Fruit fly (Drosophila melanogaster): ENCODE data around the gene RpS13.

Gene RpS13

DNA sequence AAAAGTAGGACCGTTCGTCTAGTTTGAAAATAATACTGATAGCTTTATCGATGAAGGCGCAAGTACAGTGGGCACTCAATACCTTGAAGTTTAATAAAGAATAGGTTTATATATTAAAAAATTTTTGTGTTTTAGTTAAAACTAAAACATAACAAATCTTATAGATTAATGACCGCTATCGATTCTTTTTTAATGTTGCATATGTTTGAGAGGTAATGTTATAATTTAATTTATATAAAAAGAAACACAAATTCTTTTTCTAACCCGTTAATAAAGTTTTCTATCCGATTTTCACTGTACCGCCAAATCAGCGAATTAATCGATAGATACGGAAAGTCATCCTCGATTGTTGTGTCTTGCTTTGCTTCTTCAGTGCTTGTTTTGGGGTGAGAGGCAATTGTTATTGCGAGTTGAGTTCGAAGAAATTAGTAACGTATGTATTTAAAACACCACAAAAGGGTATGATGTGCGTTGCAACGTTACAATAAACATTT, 19.7 kb upstream of the RpS13 start, which contains the start of the genes Dad1 and CG13384 (continued):
- TF ChIP-seq CG5953 (GFP tag; IDR thresholded peaks at IDR 0.05), result peak; percentile 58; the same call in 1 of the 2 replicates
- TF ChIP-seq CG15514 (GFP tag; optimal IDR thresholded peaks at IDR 0.05), result peak; percentile 89
- peak; percentile 82 for TF ChIP-seq CG17612 (GFP tag; IDR thresholded peaks at IDR 0.05)
- TF ChIP-seq CG3838 (GFP tag; optimal IDR thresholded peaks at IDR 0.05), result peak; percentile 60
- TF ChIP-seq CG12942 (GFP tag; optimal IDR thresholded peaks at IDR 0.05), result peak; percentile 86
- no peak for TF ChIP-seq h (optimal IDR thresholded peaks at IDR 0.05)
- peak; percentile 59 for TF ChIP-seq CG7786 (GFP tag; optimal IDR thresholded peaks at IDR 0.05)
- TF ChIP-seq fd3F (GFP tag; optimal IDR thresholded peaks at IDR 0.05), result peak; percentile 92
- no peak for TF ChIP-seq CG9609 (GFP tag; optimal IDR thresholded peaks at IDR 0.05)
- TF ChIP-seq CG7271 (tag; optimal IDR thresholded peaks at IDR 0.05), result peak; percentile 82
- TF ChIP-seq toy (GFP tag; IDR thresholded peaks at IDR 0.05), result peak; percentile 81
- peak; percentile 91 for TF ChIP-seq Nf-YC (tag; optimal IDR thresholded peaks at IDR 0.05)
- TF ChIP-seq Oli (tag; optimal IDR thresholded peaks at IDR 0.05), result peak; percentile 91
- peak; percentile 62 for TF ChIP-seq wor (GFP tag; IDR thresholded peaks at IDR 0.05)
- peak; percentile 53; the same call in 1 of the 2 replicates for TF ChIP-seq sim (GFP tag; IDR thresholded peaks at IDR 0.05)
- peak; percentile 90 for TF ChIP-seq cwo (GFP tag; optimal IDR thresholded peaks at IDR 0.05)
- TF ChIP-seq CG9727 (GFP tag; optimal IDR thresholded peaks at IDR 0.05), result peak; percentile 93
- peak; percentile 68 for TF ChIP-seq BEAF-32 (GFP tag; optimal IDR thresholded peaks at IDR 0.05)
- TF ChIP-seq CG8924 (tag; optimal IDR thresholded peaks at IDR 0.05), result peak; percentile 97
- TF ChIP-seq repo (GFP tag; optimal IDR thresholded peaks at IDR 0.05), result no peak
- peak; percentile 44 for TF ChIP-seq CG13624 (GFP tag; optimal IDR thresholded peaks at IDR 0.05)
- peak; percentile 94 for TF ChIP-seq CG9215 (GFP tag; IDR thresholded peaks at IDR 0.05)
- TF ChIP-seq lilli (GFP tag; optimal IDR thresholded peaks at IDR 0.05), result peak; percentile 91
- TF ChIP-seq crol (GFP tag; IDR thresholded peaks at IDR 0.05), result peak; percentile 14; the same call in 1 of the 2 replicates
- TF ChIP-seq Mad (GFP tag; optimal IDR thresholded peaks at IDR 0.05), result peak; percentile 67
- TF ChIP-seq jumu (GFP tag; optimal IDR thresholded peaks at IDR 0.05), result no peak
- TF ChIP-seq dm (GFP tag; optimal IDR thresholded peaks at IDR 0.05), result peak; percentile 36
- peak; percentile 45 for TF ChIP-seq tup (GFP tag; optimal IDR thresholded peaks at IDR 0.05)
- peak; percentile 44 for TF ChIP-seq Sry-β (GFP tag; optimal IDR thresholded peaks at IDR 0.05)
- TF ChIP-seq sr (GFP tag; IDR thresholded peaks at IDR 0.05), result no peak
- peak; percentile 94 for TF ChIP-seq CG6689 (GFP tag; IDR thresholded peaks at IDR 0.05)
- peak; percentile 78 for TF ChIP-seq gsb (GFP tag; IDR thresholded peaks at IDR 0.05)
- TF ChIP-seq CG17568 (GFP tag; optimal IDR thresholded peaks at IDR 0.05), result peak; percentile 76
- peak; percentile 65; the same call in 1 of the 2 replicates for TF ChIP-seq MBD-R2 (GFP tag; IDR thresholded peaks at IDR 0.05)
- TF ChIP-seq Atf6 (GFP tag; IDR thresholded peaks at IDR 0.05), result peak; percentile 93
- peak; percentile 83 for TF ChIP-seq Taf1 (GFP tag; IDR thresholded peaks at IDR 0.05)
- peak; percentile 87 for TF ChIP-seq CG10366 (GFP tag; IDR thresholded peaks at IDR 0.05)
- peak; percentile 95 for TF ChIP-seq CG10543 (GFP tag; optimal IDR thresholded peaks at IDR 0.05)
- peak; percentile 93 for TF ChIP-seq gcm (GFP tag; optimal IDR thresholded peaks at IDR 0.05)
- TF ChIP-seq Hr78 (GFP tag; optimal IDR thresholded peaks at IDR 0.05), result peak in 1 of 2 experiments; percentile 37
- peak; percentile 83 for TF ChIP-seq CG4820 (GFP tag; optimal IDR thresholded peaks at IDR 0.05)
- peak; percentile 96 for TF ChIP-seq CG17829 (tag; optimal IDR thresholded peaks at IDR 0.05)
- peak; percentile 79 for TF ChIP-seq HHEX (GFP tag; optimal IDR thresholded peaks at IDR 0.05)
- TF ChIP-seq CG1832 (GFP tag; optimal IDR thresholded peaks at IDR 0.05), result no peak
- TF ChIP-seq CG11398 (GFP tag; optimal IDR thresholded peaks at IDR 0.05), result no peak
- TF ChIP-seq bigmax (GFP tag; optimal IDR thresholded peaks at IDR 0.05), result no peak
- peak; percentile 44 for TF ChIP-seq CG15479 (GFP tag; optimal IDR thresholded peaks at IDR 0.05)
- peak; percentile 47; the same call in 1 of the 2 replicates for TF ChIP-seq inv (GFP tag; IDR thresholded peaks at IDR 0.05; ENCODE audit: partially characterized antibody)
- peak; percentile 78 for TF ChIP-seq CG18011 (GFP tag; optimal IDR thresholded peaks at IDR 0.05)
- peak; percentile 81 for TF ChIP-seq pho (GFP tag; optimal IDR thresholded peaks at IDR 0.05)

Data from whole organism, embryonic.